Fruit fly (Drosophila melanogaster) whole organism, adult: ENCODE data around the gene CG31898.

Experiments
- CG11617 ChIP-seq: fragments of 200-800 bp; sonication (Bioruptor generic); optimal IDR thresholded peaks from 2 replicates; lab custom pipeline; 2017; ENCODE audit warnings: mild to moderate bottlenecking, missing biosample characterization, missing genetic modification reagents, missing genetic modification characterization
- CG12768 ChIP-seq: fragments of 200-800 bp; sonication (Bioruptor generic); optimal IDR thresholded peaks from 2 replicates; lab custom pipeline; 2017; ENCODE audit warnings: missing biosample characterization, missing genetic modification characterization, mild to moderate bottlenecking, moderate library complexity, missing genetic modification reagents
- CG14711 ChIP-seq: fragments of 200-800 bp; sonication (Bioruptor generic); optimal IDR thresholded peaks from 2 replicates; lab custom pipeline; 2018; ENCODE audit warnings: missing biosample characterization, mild to moderate bottlenecking, missing genetic modification characterization, moderate library complexity
- CG1620 ChIP-seq: fragments of 200-800 bp; sonication (Bioruptor generic); optimal IDR thresholded peaks from 2 replicates; lab custom pipeline; 2016; ENCODE audit warnings: missing biosample characterization, missing genetic modification characterization
- CG33017 ChIP-seq: fragments of 200-800 bp; sonication (Bioruptor generic); optimal IDR thresholded peaks from 2 replicates; lab custom pipeline; 2018; ENCODE audit warnings: missing biosample characterization, mild to moderate bottlenecking, missing genetic modification characterization, moderate library complexity
- CG5204 ChIP-seq: fragments of 200-800 bp; sonication (Bioruptor generic); optimal IDR thresholded peaks from 2 replicates; lab custom pipeline; 2016; ENCODE audit warnings: missing biosample characterization, missing genetic modification characterization
- CG7045 ChIP-seq: fragments of 200-800 bp; sonication (Bioruptor generic); optimal IDR thresholded peaks from 2 replicates; lab custom pipeline; 2017; ENCODE audit warnings: missing biosample characterization, mild to moderate bottlenecking, missing genetic modification characterization
- CG7101 ChIP-seq: fragments of 200-800 bp; sonication (Bioruptor generic); optimal IDR thresholded peaks from 2 replicates; lab custom pipeline; 2018; ENCODE audit warnings: missing biosample characterization, mild to moderate bottlenecking, missing genetic modification characterization, moderate library complexity
- Clk ChIP-seq: fragments of 200-800 bp; sonication (Bioruptor generic); optimal IDR thresholded peaks from 2 replicates; lab custom pipeline; 2017; ENCODE audit warnings: missing biosample characterization, missing genetic modification characterization
- Crg-1 ChIP-seq: fragments of 200-800 bp; sonication (Bioruptor generic); optimal IDR thresholded peaks from 2 replicates; lab custom pipeline; 2016; ENCODE audit warnings: missing biosample characterization, missing genetic modification characterization
- Hr96 ChIP-seq: fragments of 200-800 bp; sonication (Bioruptor generic); optimal IDR thresholded peaks from 2 replicates; lab custom pipeline; 2016; ENCODE audit warnings: missing biosample characterization, missing genetic modification characterization
- Mnt ChIP-seq: fragments of 200-800 bp; sonication (Bioruptor generic); optimal IDR thresholded peaks from 2 replicates; lab custom pipeline; 2016; ENCODE audit warnings: missing biosample characterization, mild to moderate bottlenecking, missing genetic modification characterization
- bab1 ChIP-seq: fragments of 200-800 bp; sonication (Bioruptor generic); optimal IDR thresholded peaks from 3 replicates; lab custom pipeline; 2019; ENCODE audit warnings: missing biosample characterization, mild to moderate bottlenecking, missing genetic modification characterization, moderate library complexity
- cic ChIP-seq: fragments of 200-800 bp; sonication (Bioruptor generic); optimal IDR thresholded peaks from 2 replicates; lab custom pipeline; 2017; ENCODE audit warnings: missing biosample characterization, mild to moderate bottlenecking, missing genetic modification characterization, moderate library complexity
- cnc ChIP-seq, 2 experiments: fragments of >200 bp; optimal IDR thresholded peaks; 2 replicates each; lab custom pipeline; 2017
- kay ChIP-seq: fragments of 200-800 bp; sonication (Bioruptor generic); peaks from one replicate; lab custom pipeline; 2016; ENCODE audit warnings: missing biosample characterization, missing genetic modification characterization, borderline replicate concordance
- ovo ChIP-seq: fragments of 200-800 bp; sonication (Bioruptor generic); optimal IDR thresholded peaks from 2 replicates; lab custom pipeline; 2016; ENCODE audit warnings: missing biosample characterization, missing genetic modification characterization
- pad ChIP-seq: fragments of 200-800 bp; sonication (Bioruptor generic); optimal IDR thresholded peaks from 3 replicates; lab custom pipeline; 2017; ENCODE audit warnings: missing biosample characterization, missing genetic modification characterization, mild to moderate bottlenecking, moderate library complexity, missing genetic modification reagents
- tj ChIP-seq: fragments of 200-800 bp; sonication (Bioruptor generic); optimal IDR thresholded peaks from 3 replicates; lab custom pipeline; 2017; ENCODE audit warnings: missing biosample characterization, mild to moderate bottlenecking, missing genetic modification characterization, moderate library complexity
- toe ChIP-seq: fragments of 200-800 bp; sonication (Bioruptor generic); optimal IDR thresholded peaks from 2 replicates; lab custom pipeline; 2016; ENCODE audit warnings: missing biosample characterization, missing genetic modification characterization

Gene CG31898

DNA sequence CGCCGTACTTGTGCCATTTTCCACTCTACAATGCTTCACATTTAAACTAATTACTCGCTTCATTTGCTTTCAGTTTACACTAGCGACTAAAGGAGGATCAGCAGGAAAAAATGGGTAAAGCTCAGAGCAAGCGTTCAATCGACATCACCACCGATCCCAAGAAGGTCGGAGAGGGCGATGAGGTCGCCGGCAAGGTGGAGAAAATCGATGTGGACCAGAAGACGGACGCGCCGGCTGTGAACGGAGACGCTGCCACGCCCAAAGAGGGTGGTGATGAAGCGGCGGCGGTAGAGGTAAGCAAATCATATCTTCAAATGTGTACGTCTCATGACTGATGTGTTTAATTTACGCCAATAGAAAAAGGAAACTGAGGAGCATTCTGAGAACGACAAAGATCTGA, 26.6 kb downstream of the CG31898 start:
- TF ChIP-seq CG5204 (GFP tag; lab: Kevin White, UChicago), result no peak

- TF ChIP-seq CG12768 (GFP tag; lab: Kevin White, UChicago) (no peak), Hr96 (GFP tag; lab: Kevin White, UChicago) (no peak), CG5204 (GFP tag; lab: Kevin White, UChicago) (no peak), Crg-1 (GFP tag; lab: Kevin White, UChicago) (no peak), CG7045 (GFP tag; lab: Kevin White, UChicago) (no peak), Mnt (GFP tag; lab: Kevin White, UChicago) (no peak), CG1620 (GFP tag; lab: Kevin White, UChicago) (no peak), CG7101 (tag; lab: Kevin White, UChicago) (no peak), Clk (GFP tag; lab: Kevin White, UChicago) (no peak), pad (GFP tag; lab: Kevin White, UChicago) (no peak), ovo (GFP tag; lab: Kevin White, UChicago) (no peak), cic (GFP tag; lab: Kevin White, UChicago) (no peak)
Observed at dm6 chr2L:8432130-8432529, 31.9 kb downstream of the CG31898 start.

DNA sequence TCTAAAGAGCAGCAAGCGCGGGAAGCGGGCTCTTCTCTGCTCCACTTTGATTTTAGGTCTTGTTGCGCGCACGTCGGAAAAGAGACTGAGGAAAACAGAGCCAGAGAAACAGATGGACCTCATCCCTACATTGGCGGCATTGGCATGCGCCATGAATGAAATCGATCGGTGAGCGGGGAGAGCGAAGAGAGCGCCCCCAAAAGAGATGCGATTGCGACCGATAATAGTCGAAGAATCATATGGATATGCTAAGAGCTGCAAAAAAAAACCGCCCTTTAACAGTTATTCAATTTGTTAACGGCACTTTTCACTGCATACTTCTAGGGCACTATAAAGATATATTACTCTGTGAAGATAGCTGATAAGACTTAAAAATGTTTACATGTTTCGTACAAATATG, 33.3 kb downstream of the CG31898 start, which contains the start of gene grk:
Gene grk, minus strand, starts transcription at position 87 of the 400 bp plus-strand sequence.
- TF ChIP-seq ovo (GFP tag; lab: Kevin White, UChicago) (peak; percentile 52), pad (GFP tag; lab: Kevin White, UChicago) (peak; percentile 47), cnc (optimal IDR thresholded peaks at IDR 0.05; lab: Kevin White, UChicago) (no peak)

DNA sequence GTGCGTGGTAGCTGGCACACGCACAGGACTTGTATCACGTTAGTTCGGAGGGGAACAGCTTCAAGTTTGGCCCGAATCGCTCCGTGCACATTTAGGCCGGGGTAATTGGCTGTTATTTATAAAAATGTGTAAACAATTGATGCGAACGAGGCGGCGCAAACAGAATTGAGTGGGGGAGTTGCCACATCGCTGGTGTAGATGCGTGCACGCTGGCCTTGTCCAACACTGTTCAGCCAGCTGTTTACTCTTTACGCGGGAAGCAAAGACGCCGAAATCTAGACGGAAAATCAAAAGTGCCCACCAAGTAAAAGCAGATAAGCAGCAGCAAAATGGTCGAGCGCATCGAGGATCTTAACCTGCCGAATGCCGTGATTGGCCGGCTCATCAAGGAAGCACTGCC, 37.0 kb downstream of the CG31898 start, which contains the start of the genes D12 and Chrac-14:
Gene D12, minus strand, starts transcription at position 190 of the 400 bp plus-strand sequence.
Gene Chrac-14, plus strand, starts transcription at position 230 of the 400 bp plus-strand sequence.
- TF ChIP-seq cnc (optimal IDR thresholded peaks at IDR 0.05; lab: Kevin White, UChicago), result no peak
- peak; percentile 65 for TF ChIP-seq Mnt (GFP tag; lab: Kevin White, UChicago)
- no peak for TF ChIP-seq CG12768 (GFP tag; lab: Kevin White, UChicago)
- no peak for TF ChIP-seq tj (GFP tag; lab: Kevin White, UChicago)
- no peak for TF ChIP-seq Clk (GFP tag; lab: Kevin White, UChicago)
- no peak for TF ChIP-seq CG33017 (tag; lab: Kevin White, UChicago)
- no peak for TF ChIP-seq kay (GFP tag; lab: Kevin White, UChicago)
- TF ChIP-seq toe (GFP tag; lab: Kevin White, UChicago), result no peak
- TF ChIP-seq CG7045 (GFP tag; lab: Kevin White, UChicago), result no peak
- no peak for TF ChIP-seq CG14711
- no peak for TF ChIP-seq Hr96 (GFP tag; lab: Kevin White, UChicago)
- peak; percentile 10 for TF ChIP-seq pad (GFP tag; lab: Kevin White, UChicago)
- TF ChIP-seq CG7101 (tag; lab: Kevin White, UChicago), result peak; percentile 24
- TF ChIP-seq Crg-1 (GFP tag; lab: Kevin White, UChicago), result peak; percentile 23
- peak; percentile 48 for TF ChIP-seq CG1620 (GFP tag; lab: Kevin White, UChicago)
- no peak for TF ChIP-seq CG11617 (GFP tag; lab: Kevin White, UChicago)
- no peak for TF ChIP-seq CG5204 (GFP tag; lab: Kevin White, UChicago)
- no peak for TF ChIP-seq cic (GFP tag; lab: Kevin White, UChicago)
- TF ChIP-seq ovo (GFP tag; lab: Kevin White, UChicago), result no peak
- TF ChIP-seq bab1 (GFP tag; lab: Kevin White, UChicago), result peak; percentile 15

DNA sequence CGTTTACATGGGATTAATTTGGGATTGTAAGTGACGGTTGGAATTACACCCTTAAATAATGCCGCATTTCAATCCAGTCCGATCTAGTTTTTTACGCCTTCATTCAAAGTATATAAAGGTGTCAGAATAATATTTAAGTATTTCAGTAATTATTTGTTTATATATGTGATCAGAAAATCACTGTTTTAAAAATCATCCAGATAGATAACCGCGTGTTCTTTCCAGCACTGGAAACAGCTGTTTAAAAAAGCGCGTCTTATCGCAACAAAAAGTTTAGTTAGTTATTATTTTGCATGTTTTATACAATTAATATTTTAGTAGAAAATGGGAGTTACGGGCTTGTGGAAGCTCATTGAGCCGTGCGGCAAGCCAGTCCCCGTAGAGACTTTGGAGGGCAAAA, 37.8 kb downstream of the CG31898 start, which contains the start of gene mus201:
Gene mus201, plus strand, starts transcription at position 118 of the 400 bp plus-strand sequence.
- TF ChIP-seq CG7045 (GFP tag; lab: Kevin White, UChicago) (no peak), cic (GFP tag; lab: Kevin White, UChicago) (no peak), pad (GFP tag; lab: Kevin White, UChicago) (peak; percentile 10), kay (GFP tag; lab: Kevin White, UChicago) (peak; percentile 94), CG14711 (peak; percentile 16), bab1 (GFP tag; lab: Kevin White, UChicago) (peak; percentile 31), CG12768 (GFP tag; lab: Kevin White, UChicago) (no peak), CG1620 (GFP tag; lab: Kevin White, UChicago) (peak; percentile 42), CG11617 (GFP tag; lab: Kevin White, UChicago) (no peak)

dm6 chr2L:8442147-8442546, 41.9 kb downstream of the CG31898 start, which contains the start of gene CG31897:
TSS of gene CG31897 (plus strand) at chr2L:8442447.
- TF ChIP-seq Crg-1 (GFP tag; lab: Kevin White, UChicago), result no peak
- no peak for TF ChIP-seq CG12768 (GFP tag; lab: Kevin White, UChicago)
- TF ChIP-seq Clk (GFP tag; lab: Kevin White, UChicago), result no peak
- TF ChIP-seq CG7045 (GFP tag; lab: Kevin White, UChicago), result no peak
- TF ChIP-seq CG14711, result no peak
- TF ChIP-seq kay (GFP tag; lab: Kevin White, UChicago), result no peak
- no peak for TF ChIP-seq cic (GFP tag; lab: Kevin White, UChicago)
- no peak for TF ChIP-seq CG5204 (GFP tag; lab: Kevin White, UChicago)
- TF ChIP-seq CG11617 (GFP tag; lab: Kevin White, UChicago), result no peak
- TF ChIP-seq Hr96 (GFP tag; lab: Kevin White, UChicago), result no peak
- TF ChIP-seq bab1 (GFP tag; lab: Kevin White, UChicago), result no peak
- no peak for TF ChIP-seq CG1620 (GFP tag; lab: Kevin White, UChicago)
- TF ChIP-seq toe (GFP tag; lab: Kevin White, UChicago), result no peak
- no peak for TF ChIP-seq CG7101 (tag; lab: Kevin White, UChicago)
- no peak for TF ChIP-seq Mnt (GFP tag; lab: Kevin White, UChicago)
- no peak for TF ChIP-seq pad (GFP tag; lab: Kevin White, UChicago)
